Fruit fly (Drosophila melanogaster): Measurements from ENCODE around the gene CG43089.

Gene CG43089

dm6 chr3L:3755713-3756112, 41.9 kb downstream of the CG43089 start:
- TF ChIP-seq fkh (GFP tag; optimal IDR thresholded peaks at IDR 0.05) (peak; percentile 77), OdsH (GFP tag; optimal IDR thresholded peaks at IDR 0.05) (no peak)

dm6 chr3L:3758603-3759002, 44.8 kb downstream of the CG43089 start:
- TF ChIP-seq OdsH (GFP tag; optimal IDR thresholded peaks at IDR 0.05) (no peak), CG6854 (GFP tag; optimal IDR thresholded peaks at IDR 0.05) (no peak), spab (GFP tag; optimal IDR thresholded peaks at IDR 0.05) (no peak), Eip93F (GFP tag; optimal IDR thresholded peaks at IDR 0.05) (no peak), esn (GFP tag; optimal IDR thresholded peaks at IDR 0.05) (no peak), achi (GFP tag; optimal IDR thresholded peaks at IDR 0.05) (no peak), Blimp-1 (GFP tag; optimal IDR thresholded peaks at IDR 0.05) (no peak), CG6276 (GFP tag; optimal IDR thresholded peaks at IDR 0.05) (no peak), Sox102F (GFP tag; optimal IDR thresholded peaks at IDR 0.05) (no peak), topi (GFP tag; optimal IDR thresholded peaks at IDR 0.05) (no peak), Ets21C (GFP tag; optimal IDR thresholded peaks at IDR 0.05) (no peak)

- TF ChIP-seq svp (GFP tag): peak; percentile 62
- peak; percentile 31 for TF ChIP-seq Met (GFP tag; optimal IDR thresholded peaks at IDR 0.05)
- TF ChIP-seq CG6854 (GFP tag; optimal IDR thresholded peaks at IDR 0.05): no peak
- TF ChIP-seq fd85E (GFP tag; optimal IDR thresholded peaks at IDR 0.05): no peak
- TF ChIP-seq CG16779 (tag; optimal IDR thresholded peaks at IDR 0.05): no peak
- TF ChIP-seq CG31627 (GFP tag; optimal IDR thresholded peaks at IDR 0.05): no peak
- TF ChIP-seq acj6 (GFP tag; optimal IDR thresholded peaks at IDR 0.05): no peak
- peak; percentile 4 for TF ChIP-seq Hr39 (GFP tag; optimal IDR thresholded peaks at IDR 0.05)
- TF ChIP-seq CG6808 (GFP tag; optimal IDR thresholded peaks at IDR 0.05): no peak
- TF ChIP-seq Hr4 (GFP tag; optimal IDR thresholded peaks at IDR 0.05): peak; percentile 5
- no peak for TF ChIP-seq Hr38 (GFP tag; optimal IDR thresholded peaks at IDR 0.05)
- peak; percentile 28 for TF ChIP-seq cyc (GFP tag; optimal IDR thresholded peaks at IDR 0.05)
- peak; percentile 21 for TF ChIP-seq dsx (GFP tag; optimal IDR thresholded peaks at IDR 0.05; ENCODE audit: poor library complexity, severe bottlenecking)
- 0 out of 2 replicates have a peak, but pooled peaks have one; percentile 15 for TF ChIP-seq CG15336 (GFP tag; IDR thresholded peaks at IDR 0.05)
- peak; percentile 59 for TF ChIP-seq Eip78C (GFP tag)
- peak; percentile 12 for TF ChIP-seq Sox14 (GFP tag; optimal IDR thresholded peaks at IDR 0.05)
Observed at dm6 chr3L:3760395-3760997, 46.7 kb downstream of the CG43089 start.

- TF ChIP-seq CG31627 (GFP tag; optimal IDR thresholded peaks at IDR 0.05) (no peak), Blimp-1 (GFP tag; optimal IDR thresholded peaks at IDR 0.05) (no peak), eg (GFP tag; IDR thresholded peaks at IDR 0.05) (0 out of 3 replicates have a peak, but pooled peaks have one; percentile 15)
Observed at dm6 chr3L:3763335-3763734, 49.5 kb downstream of the CG43089 start.
